Worm (Caenorhabditis elegans): ENCODE results near the gene ZK418.6.
A peak's percentile ranks its signal among the peaks of the same experiment; 100 is the strongest.

The ZK418.6 gene

DNA sequence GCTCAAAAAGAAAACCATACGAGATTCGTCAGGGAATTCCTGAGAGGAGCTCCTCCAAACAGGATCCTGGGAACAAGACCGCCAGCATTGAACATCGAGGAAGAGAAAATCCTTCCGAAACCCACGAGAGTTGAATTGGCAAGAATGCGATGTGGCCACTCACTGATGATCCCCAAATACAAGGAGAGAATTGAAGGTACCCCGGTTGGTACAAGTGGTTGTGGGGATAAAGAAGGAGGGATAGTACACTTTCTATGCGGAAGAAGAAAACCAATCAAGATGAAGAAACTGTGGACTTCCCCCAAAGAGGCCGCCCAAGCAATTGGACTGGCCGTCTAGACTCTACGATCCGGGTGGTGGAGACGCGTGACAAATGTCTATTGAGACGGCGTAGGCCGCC is 15.6 kb downstream of the ZK418.6 start:
- TF ChIP-seq aha-1 (tag) = peak; percentile 93
- no peak for TF ChIP-seq mes-2 (tag; optimal IDR thresholded peaks at IDR 0.05; ENCODE audit: poor library complexity, severe bottlenecking)
- TF ChIP-seq ZK337.2 (GFP tag; IDR thresholded peaks at IDR 0.05) = no peak
- TF ChIP-seq lim-7 (GFP tag; IDR thresholded peaks at IDR 0.05) = no peak

DNA sequence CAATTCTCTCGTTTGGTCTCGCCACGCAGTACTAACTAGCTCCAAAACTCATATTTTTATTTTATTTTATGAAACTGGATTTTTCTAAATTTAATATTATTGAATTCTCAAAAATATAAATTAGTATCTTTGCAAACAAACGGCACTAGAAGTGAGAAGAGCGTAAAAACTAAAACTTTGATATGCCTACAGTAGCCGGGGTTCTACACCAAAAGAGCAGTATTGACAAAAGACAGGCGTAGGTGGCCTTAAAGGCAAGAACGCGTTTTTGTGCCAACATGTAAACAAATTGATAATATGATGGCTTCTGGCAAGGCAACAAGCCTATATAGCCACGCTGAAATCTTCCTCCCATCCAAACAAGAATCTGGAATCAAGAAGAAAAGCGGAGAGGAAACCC is 16.1 kb downstream of the ZK418.6 start, which contains the start of gene R01H2.1:
Gene R01H2.1 (plus strand): TSS at position 301 of the 400 bp plus-strand sequence.
- no peak for TF ChIP-seq saeg-2 (GFP tag; IDR thresholded peaks at IDR 0.05)
- no peak for TF ChIP-seq mdl-1 (tag; optimal IDR thresholded peaks at IDR 0.05)
- no peak for TF ChIP-seq Y5F2A.4 (GFP tag; optimal IDR thresholded peaks at IDR 0.05)
- TF ChIP-seq unc-62 (GFP tag; optimal IDR thresholded peaks at IDR 0.05 in 1 of 2) = no peak
- no peak for TF ChIP-seq unc-62 (tag; optimal IDR thresholded peaks at IDR 0.05)
- no peak for TF ChIP-seq dmd-8 (GFP tag; IDR thresholded peaks at IDR 0.05)
- no peak for TF ChIP-seq ceh-82 (tag; optimal IDR thresholded peaks at IDR 0.05)
- no peak for TF ChIP-seq rbr-2 (tag; optimal IDR thresholded peaks at IDR 0.05)
- TF ChIP-seq madf-5 (GFP tag; IDR thresholded peaks at IDR 0.05) = no peak
- TF ChIP-seq ZK546.5 (tag; optimal IDR thresholded peaks at IDR 0.05) = no peak
- no peak for TF ChIP-seq zfp-3 (GFP tag; conservative IDR thresholded peaks at IDR 0.05)
- no peak for TF ChIP-seq dmd-9 (GFP tag; IDR thresholded peaks at IDR 0.05)
- no peak for TF ChIP-seq aha-1 (tag)

DNA sequence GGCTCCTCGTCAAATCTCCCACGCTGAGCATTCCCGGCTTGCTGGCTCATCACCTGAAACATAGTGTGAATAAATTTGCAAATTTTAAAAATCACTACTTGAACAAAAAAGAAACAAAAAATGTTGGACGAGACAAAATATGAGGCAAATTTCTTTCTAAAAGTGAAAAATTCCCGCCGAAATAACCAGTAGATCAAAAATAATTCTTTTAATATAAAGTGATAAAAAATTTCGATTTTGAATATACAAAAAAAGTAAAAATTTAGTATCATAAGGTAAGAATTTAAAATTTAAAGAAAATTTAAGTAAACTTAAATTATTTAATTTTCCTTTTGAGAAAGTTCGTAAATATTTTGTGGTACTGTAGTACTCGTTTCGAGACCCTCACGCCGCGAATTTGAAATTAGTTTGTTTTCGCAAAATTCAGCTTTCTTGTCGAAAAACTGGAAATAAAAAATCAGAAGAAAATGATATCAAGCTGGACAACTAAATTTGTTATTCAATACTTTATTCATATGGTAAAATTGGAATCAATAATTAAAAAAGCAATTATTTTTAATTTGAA is 18.0 kb downstream of the ZK418.6 start, which contains the start of gene egg-2:
Gene egg-2 (minus strand): TSS at position 53 of the 565 bp plus-strand sequence.
- no peak for TF ChIP-seq jun-1 (tag; optimal IDR thresholded peaks at IDR 0.05)
- TF ChIP-seq nhr-42 (GFP tag; IDR thresholded peaks at IDR 0.05) = no peak
- TF ChIP-seq dmd-6 (GFP tag; IDR thresholded peaks at IDR 0.05) = no peak
- no peak for TF ChIP-seq ceh-62 (tag; optimal IDR thresholded peaks at IDR 0.05)
- TF ChIP-seq hlh-11 (tag; optimal IDR thresholded peaks at IDR 0.05) = no peak
- no peak for TF ChIP-seq egl-43 (GFP tag; IDR thresholded peaks at IDR 0.05)
- no peak for TF ChIP-seq nhr-111 (GFP tag; optimal IDR thresholded peaks at IDR 0.05)
- no peak for TF ChIP-seq sdz-12 (GFP tag; optimal IDR thresholded peaks at IDR 0.05)

DNA sequence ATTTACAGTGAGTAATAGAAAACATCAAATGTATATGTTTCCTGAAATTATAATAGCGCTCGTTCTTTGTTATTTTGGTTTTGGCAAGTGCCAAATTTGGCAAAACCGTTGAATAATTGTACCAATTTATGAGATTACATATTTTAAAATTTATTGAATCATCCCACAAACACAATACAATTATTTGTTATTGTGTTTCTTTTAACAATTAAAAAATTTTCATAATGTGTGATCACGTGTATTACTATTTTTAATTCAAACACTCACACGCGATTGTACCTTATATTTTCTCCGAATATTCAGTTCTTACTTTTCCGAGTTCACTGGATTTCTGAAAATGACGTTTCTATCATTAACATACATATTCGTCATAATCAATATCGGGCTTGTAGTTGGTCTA is 22.4 kb downstream of the ZK418.6 start, which contains the start of gene R01H2.2:
Gene R01H2.2 (plus strand): TSS at position 301 of the 400 bp plus-strand sequence.
- TF ChIP-seq hlh-30 (tag; optimal IDR thresholded peaks at IDR 0.05; ENCODE audit: insufficient read depth) = no peak
- no peak for TF ChIP-seq zip-2 (tag; optimal IDR thresholded peaks at IDR 0.05)
- no peak for TF ChIP-seq ztf-7 (tag; optimal IDR thresholded peaks at IDR 0.05)
- no peak for TF ChIP-seq fkh-10 (GFP tag; optimal IDR thresholded peaks at IDR 0.05)
- TF ChIP-seq ctbp-1 (GFP tag; IDR thresholded peaks at IDR 0.05) = no peak
- TF ChIP-seq tag-97 (GFP tag; IDR thresholded peaks at IDR 0.05) = no peak
- TF ChIP-seq egl-27 (tag; optimal IDR thresholded peaks at IDR 0.05) = no peak
- no peak for TF ChIP-seq pqm-1 (tag; optimal IDR thresholded peaks at IDR 0.05)
- TF ChIP-seq php-3 (GFP tag; IDR thresholded peaks at IDR 0.05) = no peak
- TF ChIP-seq saeg-2 (GFP tag; IDR thresholded peaks at IDR 0.05) = no peak
- TF ChIP-seq spr-1 (tag; optimal IDR thresholded peaks at IDR 0.05) = no peak
- TF ChIP-seq lin-39 (tag; optimal IDR thresholded peaks at IDR 0.05) = no peak
- no peak for TF ChIP-seq ceh-32 (tag; optimal IDR thresholded peaks at IDR 0.05; ENCODE audit: poor library complexity)
- no peak for TF ChIP-seq F37D6.2 (tag; optimal IDR thresholded peaks at IDR 0.05)
- TF ChIP-seq dve-1 (tag; optimal IDR thresholded peaks at IDR 0.05; ENCODE audit: insufficient read depth) = no peak
- TF ChIP-seq nhr-25 (tag; optimal IDR thresholded peaks at IDR 0.05; ENCODE audit: borderline replicate concordance, insufficient read depth) = no peak
- no peak for TF ChIP-seq unc-39 (tag; optimal IDR thresholded peaks at IDR 0.05)
